Worm (Caenorhabditis elegans): ENCODE results near the gene F35G12.7.

DNA sequence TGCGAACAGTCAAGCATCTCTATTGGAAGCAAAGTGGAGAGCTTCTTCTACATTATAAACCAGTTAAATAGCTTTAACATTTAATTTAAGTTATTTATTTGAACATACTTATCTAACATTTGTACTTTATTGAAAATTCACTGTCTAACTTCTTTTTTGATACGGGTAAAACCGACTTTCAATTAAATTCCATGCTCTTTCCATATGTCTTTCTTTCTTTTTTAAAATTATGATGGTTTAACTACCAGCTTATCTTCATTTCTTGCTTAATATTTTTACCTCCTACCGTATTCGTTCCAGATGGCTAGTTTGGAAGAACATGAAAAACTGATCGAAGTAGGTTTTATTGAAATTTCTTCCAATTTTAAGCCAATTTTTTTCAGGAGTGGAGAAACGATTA lies 5.6 kb downstream of the F35G12.7 start, which contains the start of gene F35G12.12:
- TF ChIP-seq madf-2 (tag; optimal IDR thresholded peaks at IDR 0.05) = no peak
- no peak for TF ChIP-seq ama-1 (optimal IDR thresholded peaks at IDR 0.05)
- TF ChIP-seq fkh-10 (GFP tag; optimal IDR thresholded peaks at IDR 0.05) = no peak
- TF ChIP-seq pat-9 (tag; optimal IDR thresholded peaks at IDR 0.05) = no peak
- no peak for TF ChIP-seq nfya-1 (tag; optimal IDR thresholded peaks at IDR 0.05)
- no peak for TF ChIP-seq pha-4 (tag; optimal IDR thresholded peaks at IDR 0.05)
